Fruit fly (Drosophila melanogaster): ENCODE results near the gene CG31200.

DNA sequence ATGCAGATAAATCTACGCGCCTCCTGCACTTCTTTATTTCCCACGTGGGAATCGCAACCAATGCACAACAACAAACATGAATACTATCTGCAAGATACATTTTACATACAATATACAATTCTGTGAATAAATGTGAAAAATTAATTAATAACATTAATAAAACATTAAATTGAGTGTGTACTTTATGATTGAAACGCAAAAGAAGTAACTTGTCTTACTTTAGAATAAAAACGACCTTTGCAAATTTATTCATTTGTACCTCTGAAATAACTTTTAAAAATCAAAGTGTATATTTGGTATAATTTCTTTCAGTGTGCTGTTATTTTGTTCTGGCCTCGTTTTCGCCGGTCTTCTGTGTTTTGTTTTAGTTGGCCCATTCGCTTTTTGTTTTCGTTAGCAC lies 18.9 kb upstream of the CG31200 start:
- no peak for TF ChIP-seq pan (optimal IDR thresholded peaks at IDR 0.05)
- TF ChIP-seq usp (GFP tag; optimal IDR thresholded peaks at IDR 0.05), result no peak
- no peak for TF ChIP-seq psq (optimal IDR thresholded peaks at IDR 0.05)
- TF ChIP-seq EcR (GFP tag; optimal IDR thresholded peaks at IDR 0.05), result no peak
- no peak for TF ChIP-seq CG8478 (optimal IDR thresholded peaks at IDR 0.05)

All from whole organism.